Worm (Caenorhabditis elegans): ENCODE measurements around the gene C08E3.13.
A peak's percentile ranks its signal among the peaks of the same experiment; 100 is the strongest.
"Not testable (repeated sequence)": the region's sequence is repeated elsewhere in the genome, so short reads cannot be mapped to it uniquely, and the experiment has no call there.

The C08E3.13 gene

DNA sequence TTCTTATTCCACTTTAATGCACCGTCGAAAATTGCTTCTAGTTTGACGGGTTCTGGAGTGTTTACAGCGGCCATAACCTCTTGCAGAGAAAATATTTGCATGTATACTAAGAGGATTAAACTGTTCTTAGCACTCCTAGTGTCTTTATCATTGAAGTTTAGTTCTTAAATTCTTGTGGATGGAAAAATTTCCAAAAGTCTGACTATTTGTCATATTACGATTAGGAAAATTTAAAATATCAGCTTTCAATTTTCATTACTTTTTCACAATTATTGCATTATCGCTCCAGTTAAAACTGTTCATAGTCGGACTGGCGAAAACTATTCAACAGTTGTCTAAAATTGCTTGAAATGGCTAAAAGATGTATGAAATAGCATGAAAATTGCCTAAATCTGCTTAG is 28.8 kb upstream of the C08E3.13 start, which contains the start of gene ZC204.13:
ZC204.13 (minus strand) TSS at position 101 of the 400 bp plus-strand sequence.
- not testable (repeated sequence) for TF ChIP-seq hlh-1, cnd-1, mls-2 (tag; optimal IDR thresholded peaks at IDR 0.05)

DNA sequence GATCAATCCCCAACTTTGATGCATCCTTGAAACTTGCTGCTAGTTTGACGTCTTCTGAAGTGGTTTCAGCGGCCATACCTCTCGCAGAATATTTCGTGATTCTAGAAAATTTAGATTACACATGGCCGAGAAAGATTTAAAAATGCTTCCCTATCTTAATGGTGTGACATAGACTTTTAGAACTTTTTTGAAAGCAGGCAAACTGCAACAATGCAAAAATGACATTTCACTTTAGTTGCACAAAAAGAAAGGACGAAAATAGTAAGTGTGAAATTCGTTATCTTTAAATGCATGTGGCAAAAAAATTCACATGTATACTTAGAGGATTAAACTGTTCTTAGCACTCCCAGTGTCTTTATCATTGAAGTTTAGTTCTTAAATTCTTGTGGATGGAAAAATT is 25.1 kb upstream of the C08E3.13 start, which contains the start of gene ZC204.12:
ZC204.12 (minus strand) TSS at position 101 of the 400 bp plus-strand sequence.
- TF ChIP-seq nhr-2 (tag; optimal IDR thresholded peaks at IDR 0.05) (no peak), mab-5 (tag; optimal IDR thresholded peaks at IDR 0.05) (no peak)

DNA sequence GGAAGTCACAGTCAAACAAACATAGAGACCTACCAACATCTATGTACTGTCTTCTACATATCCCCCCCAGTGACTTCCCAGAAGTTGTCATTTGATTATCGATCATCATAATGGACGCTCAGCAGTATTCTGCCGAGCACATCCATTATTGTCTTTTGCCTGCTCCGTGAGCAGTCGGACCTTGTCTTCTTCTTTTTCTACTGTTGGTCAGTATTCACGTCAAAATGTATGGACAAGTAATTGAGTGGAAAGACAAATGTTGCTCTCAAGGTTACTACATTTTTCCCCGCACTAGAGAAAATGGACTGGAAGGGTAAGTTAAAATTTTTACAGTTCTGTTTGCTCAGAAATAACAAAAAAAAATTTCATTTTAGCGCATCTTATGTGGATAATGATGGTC is 22.8 kb upstream of the C08E3.13 start, which contains the start of gene btb-12:
btb-12 (plus strand) TSS at position 301 of the 400 bp plus-strand sequence.
- TF ChIP-seq ceh-39 (tag; optimal IDR thresholded peaks at IDR 0.05) (peak; percentile 6), elt-1 (tag; optimal IDR thresholded peaks at IDR 0.05; ENCODE audit: borderline replicate concordance, insufficient read depth) (no peak), snpc-4 (tag; optimal IDR thresholded peaks at IDR 0.05) (no peak), elt-3 (tag; optimal IDR thresholded peaks at IDR 0.05) (no peak), nhr-12 (tag; optimal IDR thresholded peaks at IDR 0.05) (no peak), flh-1 (GFP tag; optimal IDR thresholded peaks at IDR 0.05) (no peak), ceh-43 (GFP tag; optimal IDR thresholded peaks at IDR 0.05) (no peak)

DNA sequence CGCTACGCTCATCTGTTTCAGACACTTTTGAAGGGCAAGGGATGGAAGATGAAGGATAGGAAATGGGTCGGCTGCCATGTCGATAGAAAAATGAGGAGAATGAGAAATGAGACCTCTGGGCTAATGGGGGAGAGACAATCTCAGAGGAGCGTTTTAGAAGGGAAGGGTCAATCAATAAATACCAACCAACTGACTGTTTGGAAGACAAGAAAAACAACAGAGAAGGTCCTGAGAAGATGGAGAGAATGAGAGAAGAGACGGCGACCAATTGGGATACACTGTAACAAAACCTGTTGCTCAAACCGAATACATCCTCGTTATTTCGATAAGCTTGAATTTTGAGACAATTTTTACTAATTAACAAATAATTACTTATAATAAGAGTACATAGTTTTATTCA is 21.3 kb upstream of the C08E3.13 start, which contains the start of gene fbxb-15:
fbxb-15 (minus strand) TSS at position 101 of the 400 bp plus-strand sequence.
- no peak for TF ChIP-seq unc-62 (GFP tag; optimal IDR thresholded peaks at IDR 0.05)
- TF ChIP-seq ces-1 (GFP tag; optimal IDR thresholded peaks at IDR 0.05) = no peak
- no peak for TF ChIP-seq elt-3 (tag; optimal IDR thresholded peaks at IDR 0.05)
- TF ChIP-seq M03D4.4 (tag; optimal IDR thresholded peaks at IDR 0.05) = no peak
- no peak for TF ChIP-seq ham-2 (GFP tag; optimal IDR thresholded peaks at IDR 0.05)
- TF ChIP-seq pha-4 (tag; optimal IDR thresholded peaks at IDR 0.05) = no peak
- no peak for TF ChIP-seq nhr-12 (tag; optimal IDR thresholded peaks at IDR 0.05)
- no peak for TF ChIP-seq ceh-39 (tag; optimal IDR thresholded peaks at IDR 0.05)
- TF ChIP-seq lin-32 (GFP tag; optimal IDR thresholded peaks at IDR 0.05) = no peak
- no peak for TF ChIP-seq tbx-8 (GFP tag; optimal IDR thresholded peaks at IDR 0.05)
- no peak for TF ChIP-seq sptf-1 (tag; optimal IDR thresholded peaks at IDR 0.05)
- no peak for TF ChIP-seq snpc-4 (tag; optimal IDR thresholded peaks at IDR 0.05)
- no peak for TF ChIP-seq ceh-43 (GFP tag; optimal IDR thresholded peaks at IDR 0.05)
- no peak for TF ChIP-seq nhr-76 (tag; optimal IDR thresholded peaks at IDR 0.05)

DNA sequence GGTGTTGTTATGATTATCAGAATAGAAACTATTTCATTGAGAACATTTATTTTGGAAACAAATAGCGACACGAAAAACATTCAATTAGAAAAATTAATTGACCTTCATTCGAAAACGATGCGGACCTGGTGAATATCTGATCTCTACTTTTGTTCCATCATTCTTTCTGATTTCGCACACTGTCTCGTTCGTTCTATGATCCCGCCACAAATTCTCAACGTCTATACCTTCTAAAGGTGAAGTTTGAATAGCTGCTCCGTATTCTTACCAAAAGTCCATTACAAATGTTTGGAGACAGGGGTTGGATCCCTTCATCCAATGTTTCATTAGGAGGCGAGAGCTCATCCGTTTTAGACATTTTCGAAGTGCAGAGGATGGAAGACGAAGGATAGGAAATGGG is 19.7 kb upstream of the C08E3.13 start, which contains the start of gene fbxb-16:
fbxb-16 (minus strand) TSS at position 101 of the 400 bp plus-strand sequence.
- TF ChIP-seq tbx-8 (GFP tag; optimal IDR thresholded peaks at IDR 0.05) (no peak), ceh-43 (GFP tag; optimal IDR thresholded peaks at IDR 0.05) (no peak), sptf-1 (tag; optimal IDR thresholded peaks at IDR 0.05) (no peak), ces-1 (GFP tag; optimal IDR thresholded peaks at IDR 0.05) (no peak), bed-3 (GFP tag; optimal IDR thresholded peaks at IDR 0.05) (no peak), nhr-28 (tag; optimal IDR thresholded peaks at IDR 0.05) (no peak), unc-62 (GFP tag; optimal IDR thresholded peaks at IDR 0.05) (no peak), pha-4 (tag; optimal IDR thresholded peaks at IDR 0.05) (no peak), hlh-1 (tag; optimal IDR thresholded peaks at IDR 0.05) (no peak), ztf-11 (tag; optimal IDR thresholded peaks at IDR 0.05) (no peak), zip-8 (tag; optimal IDR thresholded peaks at IDR 0.05) (no peak), M03D4.4 (tag; optimal IDR thresholded peaks at IDR 0.05) (no peak), nhr-237 (tag; optimal IDR thresholded peaks at IDR 0.05) (no peak), lin-13 (tag; optimal IDR thresholded peaks at IDR 0.05) (no peak), mls-2 (tag; optimal IDR thresholded peaks at IDR 0.05) (no peak), nhr-76 (tag; optimal IDR thresholded peaks at IDR 0.05) (no peak), mab-5 (tag; optimal IDR thresholded peaks at IDR 0.05) (no peak)

DNA sequence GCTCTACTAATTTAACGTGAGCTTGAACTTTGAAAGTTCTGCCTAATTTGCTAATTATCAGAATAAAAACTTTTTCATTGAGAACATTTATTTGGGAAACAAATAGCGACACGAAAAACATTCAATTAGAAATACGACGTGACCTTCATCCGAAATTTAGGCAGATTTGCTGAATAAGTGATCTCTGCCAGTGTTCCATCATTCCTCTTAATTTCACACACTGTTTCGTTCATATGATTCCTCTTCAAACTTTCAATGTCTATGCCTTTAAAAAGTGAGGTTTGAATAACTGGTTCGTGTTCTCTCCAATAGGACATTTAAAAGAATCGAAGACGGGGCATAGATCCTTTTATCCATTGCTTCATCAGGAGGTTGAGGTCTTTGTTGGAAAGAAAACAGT is 18.4 kb upstream of the C08E3.13 start, which contains the start of gene fbxb-20:
fbxb-20 (minus strand) TSS at position 101 of the 400 bp plus-strand sequence.
- TF ChIP-seq ham-2 (GFP tag; optimal IDR thresholded peaks at IDR 0.05) = no peak
- TF ChIP-seq drap-1 (GFP tag; optimal IDR thresholded peaks at IDR 0.05) = no peak
- TF ChIP-seq lin-32 (GFP tag; optimal IDR thresholded peaks at IDR 0.05) = no peak
- TF ChIP-seq bed-3 (GFP tag; optimal IDR thresholded peaks at IDR 0.05) = no peak
- no peak for TF ChIP-seq nhr-28 (tag; optimal IDR thresholded peaks at IDR 0.05)
- no peak for TF ChIP-seq ces-1 (GFP tag; optimal IDR thresholded peaks at IDR 0.05)
- TF ChIP-seq unc-39 (tag; optimal IDR thresholded peaks at IDR 0.05) = no peak
- no peak for TF ChIP-seq zip-8 (tag; optimal IDR thresholded peaks at IDR 0.05)
- no peak for TF ChIP-seq cnd-1 (tag; optimal IDR thresholded peaks at IDR 0.05)

Data from whole organism, mixed stage, embryonic.